Fruit fly (Drosophila melanogaster): ENCODE results near the gene Mst98Cb.

Gene Mst98Cb

DNA sequence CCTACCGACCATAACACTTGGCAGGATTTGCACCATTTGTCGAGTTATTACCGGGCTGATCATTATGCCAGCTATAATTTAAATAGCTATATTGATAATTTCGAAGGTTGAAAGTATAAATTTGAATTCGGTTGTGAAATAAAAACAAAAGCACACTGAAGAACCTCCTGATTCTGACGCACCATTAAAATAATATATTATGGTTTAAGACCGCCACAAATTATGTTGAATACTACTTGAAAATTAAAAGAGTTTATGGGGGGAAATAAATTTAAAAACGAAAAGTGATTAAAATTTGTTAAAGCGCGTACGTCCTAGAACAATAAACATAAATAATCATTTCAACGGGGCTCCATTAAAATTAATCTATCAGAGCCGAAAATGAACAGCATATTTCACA is 11.9 kb downstream of the Mst98Cb start, which contains the start of gene CG12516:
Gene CG12516 (minus strand): TSS at position 101 of the 400 bp plus-strand sequence.
- no peak for TF ChIP-seq Sox14 (GFP tag; optimal IDR thresholded peaks at IDR 0.05)
- no peak for TF ChIP-seq Sox15 (GFP tag; optimal IDR thresholded peaks at IDR 0.05)
- no peak for TF ChIP-seq spab (GFP tag; optimal IDR thresholded peaks at IDR 0.05)

DNA sequence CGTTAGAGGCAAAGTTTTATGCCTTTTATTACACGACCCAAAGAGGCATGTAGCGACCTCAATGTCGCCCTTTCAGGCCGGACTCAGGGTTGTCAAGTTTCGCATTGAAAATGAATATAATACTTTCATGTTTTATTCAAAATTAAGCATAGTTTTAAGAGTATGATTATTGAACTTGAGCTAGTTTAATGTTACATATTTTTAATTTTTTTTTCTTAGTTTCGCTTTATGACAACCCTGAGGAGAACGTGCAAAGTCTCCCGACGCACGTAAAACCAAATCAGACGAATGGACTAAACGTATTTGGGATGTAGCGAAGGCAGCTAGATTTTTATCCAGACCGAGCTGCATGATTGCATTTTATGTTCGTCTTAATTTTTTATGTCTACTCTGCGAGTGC is 13.4 kb downstream of the Mst98Cb start:
- TF ChIP-seq CG6163 (GFP tag; IDR thresholded peaks at IDR 0.05) (no peak), Hr39 (GFP tag; optimal IDR thresholded peaks at IDR 0.05) (no peak)

DNA sequence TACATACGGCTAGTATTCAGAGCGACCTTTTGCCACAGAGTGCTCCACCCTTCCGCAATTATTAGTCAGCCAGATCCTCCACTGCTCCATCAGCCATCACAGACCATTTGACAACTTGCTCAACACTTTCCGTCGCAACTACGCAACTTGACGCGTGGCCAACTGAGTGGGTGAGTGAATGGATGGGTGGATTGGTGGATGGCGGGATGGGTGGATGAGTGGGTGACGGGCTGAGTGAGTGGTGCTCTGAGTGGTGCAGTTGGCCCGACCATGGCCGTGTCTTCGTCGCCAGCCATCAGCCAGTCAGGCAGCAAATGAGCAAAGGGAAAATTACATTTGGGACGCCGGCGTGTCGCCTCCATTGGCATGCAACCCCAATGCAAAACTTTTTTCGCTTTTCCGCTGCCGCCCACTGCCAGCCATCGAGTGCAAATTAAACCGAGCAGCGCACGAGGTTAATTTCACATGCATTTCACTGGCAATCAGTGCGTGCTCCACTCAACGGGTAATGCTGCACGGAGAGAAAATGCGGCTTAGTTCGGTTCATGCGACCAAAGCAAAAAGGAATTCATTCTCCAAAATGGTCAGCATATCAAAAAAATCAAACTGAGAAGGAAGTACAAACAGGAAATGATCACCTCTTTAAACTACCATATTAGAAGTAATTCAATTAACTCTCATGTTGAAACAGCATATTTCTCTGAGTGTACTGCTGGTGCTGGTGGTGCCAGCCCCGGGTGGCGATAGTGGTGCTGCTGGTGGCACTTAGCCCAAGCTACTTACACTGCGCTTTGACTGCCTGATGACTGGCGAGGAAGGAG is 15.5 kb downstream of the Mst98Cb start:
- peak; percentile 49 for TF ChIP-seq Eip78C (GFP tag)
- 0 out of 3 replicates have a peak, but pooled peaks have one; percentile 27 for TF ChIP-seq CG8119 (GFP tag; IDR thresholded peaks at IDR 0.05)
- TF ChIP-seq CG8632 (GFP tag; optimal IDR thresholded peaks at IDR 0.05), result no peak
- TF ChIP-seq CG6163 (GFP tag; IDR thresholded peaks at IDR 0.05), result 0 out of 3 replicates have a peak, but pooled peaks have one; percentile 33
- TF ChIP-seq CG4318 (GFP tag; optimal IDR thresholded peaks at IDR 0.05), result peak; percentile 19
- TF ChIP-seq CG10669 (GFP tag; optimal IDR thresholded peaks at IDR 0.05), result no peak
- TF ChIP-seq CG10631 (GFP tag; optimal IDR thresholded peaks at IDR 0.05), result no peak
- TF ChIP-seq CG32006 (GFP tag; optimal IDR thresholded peaks at IDR 0.05), result peak; percentile 56
- peak; percentile 34 for TF ChIP-seq CG15336 (GFP tag; IDR thresholded peaks at IDR 0.05)
- TF ChIP-seq pdm3 (GFP tag; optimal IDR thresholded peaks at IDR 0.05), result no peak
- TF ChIP-seq fd59A (GFP tag; optimal IDR thresholded peaks at IDR 0.05), result no peak
- no peak for TF ChIP-seq fd85E (GFP tag; optimal IDR thresholded peaks at IDR 0.05)
- TF ChIP-seq fkh (GFP tag; optimal IDR thresholded peaks at IDR 0.05), result no peak
- TF ChIP-seq Gug (GFP tag; IDR thresholded peaks at IDR 0.05), result no peak
- TF ChIP-seq achi (GFP tag; optimal IDR thresholded peaks at IDR 0.05), result peak; percentile 9
- TF ChIP-seq Hr4 (GFP tag; optimal IDR thresholded peaks at IDR 0.05), result peak; percentile 54
- no peak for TF ChIP-seq Smox (GFP tag; optimal IDR thresholded peaks at IDR 0.05)
- peak; percentile 11 for TF ChIP-seq OdsH (GFP tag; optimal IDR thresholded peaks at IDR 0.05)
- peak; percentile 25 for TF ChIP-seq svp (GFP tag)
- TF ChIP-seq CG6276 (GFP tag; optimal IDR thresholded peaks at IDR 0.05), result peak; percentile 8
- no peak for TF ChIP-seq CG6854 (GFP tag; optimal IDR thresholded peaks at IDR 0.05)
- TF ChIP-seq CG6808 (GFP tag; optimal IDR thresholded peaks at IDR 0.05), result no peak
- TF ChIP-seq CG11294 (GFP tag; IDR thresholded peaks at IDR 0.05), result 0 out of 2 replicates have a peak, but pooled peaks have one; percentile 19
- TF ChIP-seq CG3919 (GFP tag; optimal IDR thresholded peaks at IDR 0.05), result no peak
- TF ChIP-seq CG11902 (GFP tag; optimal IDR thresholded peaks at IDR 0.05), result no peak
- peak; percentile 61; the same call in 2 of the 3 replicates for TF ChIP-seq eg (GFP tag; IDR thresholded peaks at IDR 0.05)

DNA sequence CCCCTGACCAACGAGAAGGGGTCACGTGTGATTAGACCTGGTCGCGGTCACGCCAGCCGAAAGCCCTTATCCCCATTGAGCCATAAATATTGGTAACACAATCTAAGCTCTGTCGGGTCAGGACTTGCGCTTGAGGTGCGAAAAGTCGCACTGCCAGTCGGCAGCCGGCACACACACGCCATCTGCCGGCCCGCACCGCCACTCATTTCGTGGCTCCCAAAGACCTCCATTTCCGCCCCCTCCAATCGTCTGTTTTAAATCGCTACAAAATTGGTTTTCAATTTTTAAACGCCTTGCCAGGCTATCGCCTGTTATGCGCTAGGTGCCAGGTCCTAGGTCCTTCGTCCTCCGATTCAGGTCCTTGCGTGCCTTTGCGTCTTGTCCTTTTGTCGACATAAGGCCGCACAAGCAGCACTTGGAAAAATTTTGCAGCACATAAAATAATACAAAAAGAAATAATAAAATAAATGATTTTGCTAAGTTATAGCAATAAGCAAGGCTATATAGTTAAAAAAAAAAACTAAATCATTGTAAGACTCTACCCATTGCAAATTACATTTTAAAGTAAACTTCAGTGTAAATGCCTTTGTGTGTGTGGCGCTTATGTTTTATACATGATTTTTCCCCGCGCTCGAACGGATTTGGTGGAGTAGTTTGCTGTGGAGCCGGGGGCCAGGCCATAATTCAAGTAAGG is 24.7 kb downstream of the Mst98Cb start:
- no peak for TF ChIP-seq fd85E (GFP tag; optimal IDR thresholded peaks at IDR 0.05)
- 0 out of 3 replicates have a peak, but pooled peaks have one; percentile 12 for TF ChIP-seq CG6163 (GFP tag; IDR thresholded peaks at IDR 0.05)
- no peak for TF ChIP-seq lz (GFP tag; optimal IDR thresholded peaks at IDR 0.05)
- no peak for TF ChIP-seq dac (GFP tag; optimal IDR thresholded peaks at IDR 0.05)
- TF ChIP-seq CG8632 (GFP tag; optimal IDR thresholded peaks at IDR 0.05), result no peak
- TF ChIP-seq CG11902 (GFP tag; optimal IDR thresholded peaks at IDR 0.05), result no peak
- TF ChIP-seq topi (GFP tag; optimal IDR thresholded peaks at IDR 0.05), result no peak
- no peak for TF ChIP-seq net (GFP tag; optimal IDR thresholded peaks at IDR 0.05)
- no peak for TF ChIP-seq eg (GFP tag; IDR thresholded peaks at IDR 0.05)
- TF ChIP-seq CG6808 (GFP tag; optimal IDR thresholded peaks at IDR 0.05), result peak; percentile 37
- no peak for TF ChIP-seq pdm3 (GFP tag; optimal IDR thresholded peaks at IDR 0.05)
- no peak for TF ChIP-seq CG8319 (GFP tag; optimal IDR thresholded peaks at IDR 0.05)
- TF ChIP-seq Eip75B (GFP tag; optimal IDR thresholded peaks at IDR 0.05), result no peak
- no peak for TF ChIP-seq Hr4 (GFP tag; optimal IDR thresholded peaks at IDR 0.05)
- no peak for TF ChIP-seq Lpt (GFP tag; optimal IDR thresholded peaks at IDR 0.05)
- TF ChIP-seq CG4318 (GFP tag; optimal IDR thresholded peaks at IDR 0.05), result no peak
- TF ChIP-seq spab (GFP tag; optimal IDR thresholded peaks at IDR 0.05), result no peak
- TF ChIP-seq CG7368 (GFP tag; optimal IDR thresholded peaks at IDR 0.05), result no peak
- TF ChIP-seq Sox102F (GFP tag; optimal IDR thresholded peaks at IDR 0.05), result no peak
- peak; percentile 23 for TF ChIP-seq CG10669 (GFP tag; optimal IDR thresholded peaks at IDR 0.05)
- no peak for TF ChIP-seq ss (GFP tag; optimal IDR thresholded peaks at IDR 0.05)
- no peak for TF ChIP-seq CG11762 (GFP tag; optimal IDR thresholded peaks at IDR 0.05; ENCODE audit: insufficient read depth)
- TF ChIP-seq CG9139 (GFP tag; optimal IDR thresholded peaks at IDR 0.05), result no peak
- TF ChIP-seq CG3032 (tag; optimal IDR thresholded peaks at IDR 0.05), result no peak
- no peak for TF ChIP-seq Hr39 (GFP tag; optimal IDR thresholded peaks at IDR 0.05)

All from whole organism, prepupa.